Fruit fly (Drosophila melanogaster) whole organism, embryonic: Measurements from ENCODE around the gene CG13285.

Experiments
- Antp ChIP-seq: fragments of 200-800 bp; sonication (Bioruptor generic); optimal IDR thresholded peaks from 3 replicates; lab custom pipeline; 2016; ENCODE audit warnings: missing biosample characterization, missing genetic modification characterization
- Asciz ChIP-seq: fragments of 200-800 bp; sonication (Bioruptor generic); optimal IDR thresholded peaks from 2 replicates; lab custom pipeline; 2017; ENCODE audit warnings: missing biosample characterization, mild to moderate bottlenecking, missing genetic modification characterization, missing genetic modification reagents
- BEAF-32 ChIP-seq: fragments of 200-800 bp; sonication (Bioruptor generic); optimal IDR thresholded peaks from 3 replicates; lab custom pipeline; 2017; ENCODE audit warnings: missing biosample characterization, missing genetic modification characterization, mild to moderate bottlenecking, moderate library complexity, missing genetic modification reagents
- Bteb2 ChIP-seq: fragments of 200-800 bp; sonication (Bioruptor generic); optimal IDR thresholded peaks from 2 replicates; lab custom pipeline; 2016; ENCODE audit warnings: missing biosample characterization, missing genetic modification characterization
- CG10147 ChIP-seq: fragments of 200-800 bp; sonication (Bioruptor generic); optimal IDR thresholded peaks from 2 replicates; lab custom pipeline; 2019; ENCODE audit warnings: missing biosample characterization, mild to moderate bottlenecking, missing genetic modification characterization, moderate library complexity
- CG10366 ChIP-seq: fragments of 200-800 bp; sonication (Bioruptor generic); IDR thresholded peaks from 2 replicates; pipeline ENCODE4 v1.3.6; 2022; ENCODE audit warnings: missing biosample characterization, missing genetic modification characterization
- CG12744 ChIP-seq: fragments of 200-800 bp; sonication (Bioruptor generic); optimal IDR thresholded peaks from 2 replicates; lab custom pipeline; 2016; ENCODE audit warnings: missing biosample characterization, missing genetic modification characterization
- CG13624 ChIP-seq: fragments of 200-800 bp; sonication (Bioruptor generic); optimal IDR thresholded peaks from 2 replicates; lab custom pipeline; 2016; ENCODE audit warnings: missing biosample characterization, missing genetic modification characterization
- CG14860 ChIP-seq: fragments of 200-800 bp; sonication (Bioruptor generic); IDR thresholded peaks from 3 replicates; pipeline ENCODE4 v1.3.6; 2022; ENCODE audit warnings: missing biosample characterization, missing genetic modification characterization; ENCODE audit not compliant: partially characterized antibody
- CG1647 ChIP-seq: fragments of 200-800 bp; sonication (Bioruptor generic); optimal IDR thresholded peaks from 3 replicates; lab custom pipeline; 2016; ENCODE audit warnings: missing biosample characterization, missing genetic modification characterization
- CG17802 ChIP-seq: fragments of 200-800 bp; sonication (Bioruptor generic); optimal IDR thresholded peaks from 2 replicates; lab custom pipeline; 2018; ENCODE audit warnings: missing biosample characterization, mild to moderate bottlenecking, missing genetic modification characterization, moderate library complexity
- CG18764 ChIP-seq: fragments of 200-800 bp; sonication (Bioruptor generic); optimal IDR thresholded peaks from 3 replicates; lab custom pipeline; 2016; ENCODE audit warnings: missing biosample characterization, missing genetic modification characterization
- CG32532 ChIP-seq: fragments of 200-800 bp; sonication (Bioruptor generic); IDR thresholded peaks from 2 replicates; pipeline ENCODE4 v1.3.6; 2022; ENCODE audit warnings: missing biosample characterization, missing genetic modification characterization
- CG33557 ChIP-seq: fragments of 200-800 bp; sonication (Bioruptor generic); optimal IDR thresholded peaks from 2 replicates; lab custom pipeline; 2019; ENCODE audit warnings: missing biosample characterization, mild to moderate bottlenecking, missing genetic modification characterization, moderate library complexity
- CG3726 ChIP-seq: fragments of 200-800 bp; sonication (Bioruptor generic); IDR thresholded peaks from 3 replicates; pipeline ENCODE4, ENCODE4 v1.3.6; 2022; ENCODE audit warnings: missing biosample characterization, missing genetic modification characterization
- CG4328 ChIP-seq: fragments of 200-800 bp; sonication (Bioruptor generic); optimal IDR thresholded peaks from 3 replicates; lab custom pipeline; 2017; ENCODE audit warnings: missing biosample characterization, missing genetic modification reagents, missing genetic modification characterization
- CG7556 ChIP-seq: fragments of 200-800 bp; sonication (Bioruptor generic); optimal IDR thresholded peaks from 2 replicates; lab custom pipeline; 2017; ENCODE audit warnings: missing biosample characterization, mild to moderate bottlenecking, missing genetic modification characterization
- CG8765 ChIP-seq: fragments of 200-800 bp; sonication (Bioruptor generic); IDR thresholded peaks from 2 replicates; pipeline ENCODE4 v1.3.6; 2022; ENCODE audit warnings: missing biosample characterization, missing genetic modification characterization
- CG9727 ChIP-seq: fragments of 200-800 bp; sonication (Bioruptor generic); optimal IDR thresholded peaks from 3 replicates; lab custom pipeline; 2017; ENCODE audit warnings: missing biosample characterization, mild to moderate bottlenecking, missing genetic modification characterization
- CG9932 ChIP-seq: fragments of 200-800 bp; sonication (Bioruptor generic); IDR thresholded peaks from 2 replicates; pipeline ENCODE4 v1.3.6; 2022; ENCODE audit warnings: missing biosample characterization, missing genetic modification characterization
- D19B ChIP-seq: fragments of 200-800 bp; sonication (Bioruptor generic); optimal IDR thresholded peaks from 2 replicates; lab custom pipeline; 2017; ENCODE audit warnings: missing biosample characterization, mild to moderate bottlenecking, missing genetic modification characterization
- Dfd ChIP-seq, 2 experiments: fragments of >200 bp; optimal IDR thresholded peaks; 2 replicates each; lab custom pipeline; 2017; ENCODE audit warnings: missing biosample characterization in 2 of 2, missing genetic modification characterization in 2 of 2
- Dll ChIP-seq: fragments of 200-800 bp; sonication (Bioruptor generic); IDR thresholded peaks from 4 replicates; pipeline ENCODE4 v1.3.6; 2022; ENCODE audit warnings: missing biosample characterization, missing genetic modification characterization; ENCODE audit not compliant: partially characterized antibody
- Fer2 ChIP-seq: fragments of 200-800 bp; sonication (Bioruptor generic); optimal IDR thresholded peaks from 2 replicates; lab custom pipeline; 2018; ENCODE audit warnings: missing biosample characterization, mild to moderate bottlenecking, missing genetic modification characterization, moderate library complexity
- Hey ChIP-seq: fragments of 200-800 bp; sonication (Bioruptor generic); optimal IDR thresholded peaks from 3 replicates; lab custom pipeline; 2018; ENCODE audit warnings: missing biosample characterization, mild to moderate bottlenecking, missing genetic modification characterization
- Max ChIP-seq: fragments of 200-800 bp; sonication (Bioruptor generic); optimal IDR thresholded peaks from 2 replicates; lab custom pipeline; 2016; ENCODE audit warnings: missing biosample characterization, mild to moderate bottlenecking, missing genetic modification characterization
- Mes4 ChIP-seq: fragments of 200-800 bp; sonication (Bioruptor generic); optimal IDR thresholded peaks from 2 replicates; lab custom pipeline; 2016; ENCODE audit warnings: missing biosample characterization, missing genetic modification characterization
- Mrtf ChIP-seq: fragments of 200-800 bp; sonication (Bioruptor generic); IDR thresholded peaks from 3 replicates; pipeline ENCODE4 v1.3.6; 2022; ENCODE audit warnings: missing biosample characterization, missing genetic modification characterization
- NK7.1 ChIP-seq: fragments of 200-800 bp; sonication (Bioruptor generic); optimal IDR thresholded peaks from 3 replicates; lab custom pipeline; 2016; ENCODE audit warnings: missing biosample characterization, missing genetic modification characterization
- Nf-YC ChIP-seq: fragments of 200-800 bp; optimal IDR thresholded peaks from 3 replicates; lab custom pipeline; 2019; ENCODE audit warnings: missing biosample characterization, mild to moderate bottlenecking, missing genetic modification characterization, moderate library complexity
- Spps ChIP-seq: fragments of 200-800 bp; sonication (Bioruptor generic); optimal IDR thresholded peaks from 2 replicates; lab custom pipeline; 2018; ENCODE audit warnings: missing biosample characterization, mild to moderate bottlenecking, missing genetic modification characterization
- Sry-β ChIP-seq: fragments of 200-800 bp; sonication (Bioruptor generic); optimal IDR thresholded peaks from 2 replicates; lab custom pipeline; 2018; ENCODE audit warnings: missing biosample characterization, mild to moderate bottlenecking, missing genetic modification characterization, moderate library complexity
- abd-A ChIP-seq: fragments of 200-800 bp; sonication (Bioruptor generic); optimal IDR thresholded peaks from 3 replicates; lab custom pipeline; 2019; ENCODE audit warnings: missing biosample characterization, mild to moderate bottlenecking, missing genetic modification characterization, moderate library complexity
- al ChIP-seq: fragments of 200-800 bp; sonication (Bioruptor generic); IDR thresholded peaks from 2 replicates; pipeline ENCODE4 v1.3.6; 2022; ENCODE audit warnings: missing biosample characterization, missing genetic modification characterization
- chinmo ChIP-seq: fragments of 200-800 bp; sonication (Bioruptor generic); IDR thresholded peaks from 4 replicates; pipeline ENCODE4 v1.3.6; 2022; ENCODE audit warnings: missing biosample characterization, missing genetic modification characterization; ENCODE audit not compliant: partially characterized antibody
- eyg ChIP-seq: fragments of 200-800 bp; sonication (Bioruptor generic); optimal IDR thresholded peaks from 3 replicates; lab custom pipeline; 2016; ENCODE audit warnings: missing biosample characterization, missing genetic modification characterization
- fd102C ChIP-seq: fragments of 200-800 bp; sonication (Bioruptor generic); optimal IDR thresholded peaks from 2 replicates; lab custom pipeline; 2018; ENCODE audit warnings: missing biosample characterization, mild to moderate bottlenecking, missing genetic modification characterization, moderate library complexity
- gsb-n ChIP-seq: fragments of 200-800 bp; sonication (Bioruptor generic); optimal IDR thresholded peaks from 3 replicates; lab custom pipeline; 2018; ENCODE audit warnings: missing biosample characterization, mild to moderate bottlenecking, missing genetic modification characterization
- ken ChIP-seq: fragments of 200-800 bp; sonication (Bioruptor generic); IDR thresholded peaks from 3 replicates; pipeline ENCODE4 v1.3.6; 2022; ENCODE audit warnings: missing biosample characterization, missing genetic modification characterization
- kni ChIP-seq: fragments of 200-800 bp; sonication (Bioruptor generic); optimal IDR thresholded peaks from 3 replicates; lab custom pipeline; 2017; ENCODE audit warnings: mild to moderate bottlenecking, missing biosample characterization, missing genetic modification reagents, missing genetic modification characterization
- mam ChIP-seq: fragments of 200-800 bp; sonication (Bioruptor generic); optimal IDR thresholded peaks from 3 replicates; lab custom pipeline; 2016; ENCODE audit warnings: missing biosample characterization, missing genetic modification characterization
- oc ChIP-seq: fragments of 200-800 bp; sonication (Bioruptor generic); optimal IDR thresholded peaks from 2 replicates; lab custom pipeline; 2018; ENCODE audit warnings: missing biosample characterization, mild to moderate bottlenecking, missing genetic modification characterization, moderate library complexity
- onecut ChIP-seq: fragments of 200-800 bp; sonication (Bioruptor generic); IDR thresholded peaks from 2 replicates; pipeline ENCODE4 v1.3.6; 2022; ENCODE audit warnings: missing biosample characterization, missing genetic modification characterization
- slp2 ChIP-seq: fragments of 200-800 bp; sonication (Bioruptor generic); optimal IDR thresholded peaks from 2 replicates; lab custom pipeline; 2016; ENCODE audit warnings: missing biosample characterization, missing genetic modification characterization
- stc ChIP-seq: fragments of 200-800 bp; sonication (Bioruptor generic); IDR thresholded peaks from 2 replicates; pipeline ENCODE4 v1.3.6; 2022; ENCODE audit warnings: missing biosample characterization, missing genetic modification characterization
- tna ChIP-seq: fragments of 200-800 bp; sonication (Bioruptor generic); IDR thresholded peaks from 2 replicates; pipeline ENCODE4 v1.3.6; 2022; ENCODE audit warnings: missing biosample characterization, missing genetic modification characterization; ENCODE audit not compliant: partially characterized antibody
- trem ChIP-seq: fragments of 200-800 bp; optimal IDR thresholded peaks from 3 replicates; lab custom pipeline; 2019; ENCODE audit warnings: missing biosample characterization, mild to moderate bottlenecking, missing genetic modification characterization, moderate library complexity
- twi ChIP-seq: fragments of 200-800 bp; optimal IDR thresholded peaks from 2 replicates; lab custom pipeline; 2019; ENCODE audit warnings: missing biosample characterization, mild to moderate bottlenecking, missing genetic modification characterization, moderate library complexity
- yki ChIP-seq: fragments of >200 bp; optimal IDR thresholded peaks from 3 replicates; lab custom pipeline; 2018
- zen ChIP-seq: fragments of 200-800 bp; sonication (Bioruptor generic); optimal IDR thresholded peaks from 3 replicates; lab custom pipeline; 2018; ENCODE audit warnings: missing biosample characterization, mild to moderate bottlenecking, missing genetic modification characterization, moderate library complexity
- zen2 ChIP-seq: fragments of 200-800 bp; sonication (Bioruptor generic); IDR thresholded peaks from 3 replicates; pipeline ENCODE4 v1.3.6; 2022; ENCODE audit warnings: missing biosample characterization, missing genetic modification characterization; ENCODE audit not compliant: partially characterized antibody

Gene CG13285

dm6 chr3L:5583295-5583707 is 47.7 kb upstream of the CG13285 start (continued):
- TF ChIP-seq Hey (tag; lab: Kevin White, UChicago): no peak
- TF ChIP-seq CG10366 (GFP tag; lab: Robert Waterston, UW): peak; percentile 90
- TF ChIP-seq Max (GFP tag; lab: Kevin White, UChicago): peak; percentile 74
- peak; percentile 79 for TF ChIP-seq slp2 (GFP tag; lab: Kevin White, UChicago)
- no peak for TF ChIP-seq Asciz (GFP tag; lab: Kevin White, UChicago)
- TF ChIP-seq CG1647 (GFP tag; lab: Kevin White, UChicago): peak; percentile 85
- TF ChIP-seq zen2 (GFP tag; lab: Robert Waterston, UW): peak; percentile 73; the same call in 2 of the 3 replicates
- peak; percentile 67 for TF ChIP-seq Bteb2
- peak; percentile 78 for TF ChIP-seq CG18764 (GFP tag; lab: Kevin White, UChicago)
- TF ChIP-seq Dll (GFP tag; lab: Robert Waterston, UW): peak; percentile 93
- TF ChIP-seq CG4328: peak; percentile 67
- TF ChIP-seq gsb-n (tag; lab: Kevin White, UChicago): no peak
- peak; percentile 55 for TF ChIP-seq Mes4
- TF ChIP-seq Sry-β (GFP tag; lab: Kevin White, UChicago): no peak
- peak; percentile 94 for TF ChIP-seq CG17802 (tag; lab: Kevin White, UChicago)
- TF ChIP-seq CG14860 (GFP tag; lab: Robert Waterston, UW): peak; percentile 78
- TF ChIP-seq al (GFP tag; lab: Robert Waterston, UW): peak; percentile 92
- TF ChIP-seq fd102C (GFP tag; lab: Kevin White, UChicago): no peak
- TF ChIP-seq CG8765: peak; percentile 82
- peak; percentile 85 for TF ChIP-seq Antp
- TF ChIP-seq CG9727 (GFP tag; lab: Kevin White, UChicago): peak; percentile 78
- TF ChIP-seq abd-A (tag; lab: Kevin White, UChicago): no peak
- TF ChIP-seq tna (GFP tag; lab: Robert Waterston, UW): no peak; the same call in 1 of the 2 replicates
- TF ChIP-seq CG7556 (GFP tag; lab: Kevin White, UChicago): no peak
- TF ChIP-seq mam (GFP tag; lab: Kevin White, UChicago): peak; percentile 95
- TF ChIP-seq Fer2 (tag; lab: Kevin White, UChicago): peak; percentile 71
- TF ChIP-seq stc (GFP tag; lab: Robert Waterston, UW): peak; percentile 73
- TF ChIP-seq CG9932: peak; percentile 96
- TF ChIP-seq Nf-YC (tag; lab: Kevin White, UChicago): no peak
- TF ChIP-seq twi (tag; lab: Kevin White, UChicago): no peak
- TF ChIP-seq oc: no peak
- peak; percentile 16 for TF ChIP-seq kni
- TF ChIP-seq Dfd (GFP tag; optimal IDR thresholded peaks at IDR 0.05; lab: Kevin White, UChicago): no peak
- TF ChIP-seq Spps (tag; lab: Kevin White, UChicago): peak; percentile 63
- peak; percentile 86 for TF ChIP-seq zen (tag; lab: Kevin White, UChicago)
- TF ChIP-seq CG10147: no peak
- peak; percentile 87 for TF ChIP-seq Mrtf (GFP tag; lab: Robert Waterston, UW)
- peak; percentile 78; the same call in 2 of the 3 replicates for TF ChIP-seq CG3726
- TF ChIP-seq trem (tag; lab: Kevin White, UChicago): peak; percentile 92
- peak; percentile 93 for TF ChIP-seq CG32532 (GFP tag; lab: Robert Waterston, UW)
- TF ChIP-seq ken (GFP tag; lab: Robert Waterston, UW): peak; percentile 93
- peak; percentile 57 for TF ChIP-seq onecut (GFP tag; lab: Robert Waterston, UW)
- TF ChIP-seq CG13624 (GFP tag; lab: Kevin White, UChicago): peak; percentile 90
- TF ChIP-seq BEAF-32 (GFP tag; lab: Kevin White, UChicago): peak; percentile 96
- TF ChIP-seq D19B (GFP tag; lab: Kevin White, UChicago): no peak
- 0 out of 4 replicates have a peak, but pooled peaks have one; percentile 17 for TF ChIP-seq chinmo (GFP tag; lab: Robert Waterston, UW)
- TF ChIP-seq CG12744 (GFP tag; lab: Kevin White, UChicago): peak; percentile 50
- TF ChIP-seq eyg (GFP tag; lab: Kevin White, UChicago): peak; percentile 74
- no peak for TF ChIP-seq CG33557
- peak; percentile 71 for TF ChIP-seq NK7.1
- TF ChIP-seq yki (lab: Kevin White, UChicago): no peak
